Worm (Caenorhabditis elegans): Measurements from ENCODE around the gene srw-22.

- TF ChIP-seq pros-1 (tag; optimal IDR thresholded peaks at IDR 0.05): no peak
- no peak for TF ChIP-seq T23F11.4 (GFP tag; optimal IDR thresholded peaks at IDR 0.05)
Measured at ce11 chrV:15313529-15313928, 45.1 kb downstream of the srw-22 start.

Measured in whole organism, late embryonic.